Fruit fly (Drosophila melanogaster): Measurements from ENCODE around the gene Trmt61.

Gene Trmt61

dm6 chr3R:26031968-26032610 is 27.2 kb upstream of the Trmt61 start:
- TF ChIP-seq ovo (GFP tag; optimal IDR thresholded peaks at IDR 0.05) (no peak), bab1 (GFP tag; optimal IDR thresholded peaks at IDR 0.05) (no peak), cic (GFP tag; optimal IDR thresholded peaks at IDR 0.05) (no peak), toe (GFP tag; optimal IDR thresholded peaks at IDR 0.05) (no peak), Clk (GFP tag; optimal IDR thresholded peaks at IDR 0.05) (no peak), Crg-1 (GFP tag; optimal IDR thresholded peaks at IDR 0.05) (no peak), Mnt (GFP tag; optimal IDR thresholded peaks at IDR 0.05) (no peak)

- TF ChIP-seq cnc (optimal IDR thresholded peaks at IDR 0.05): no peak
- no peak for TF ChIP-seq cic (GFP tag; optimal IDR thresholded peaks at IDR 0.05)
- no peak for TF ChIP-seq Crg-1 (GFP tag; optimal IDR thresholded peaks at IDR 0.05)
- no peak for TF ChIP-seq CG1620 (GFP tag; optimal IDR thresholded peaks at IDR 0.05)
- TF ChIP-seq Hr96 (GFP tag; optimal IDR thresholded peaks at IDR 0.05): no peak
- no peak for TF ChIP-seq Mnt (GFP tag; optimal IDR thresholded peaks at IDR 0.05)
- no peak for TF ChIP-seq toe (GFP tag; optimal IDR thresholded peaks at IDR 0.05)
- TF ChIP-seq CG7101 (tag; optimal IDR thresholded peaks at IDR 0.05): no peak
- TF ChIP-seq CG12768 (GFP tag; optimal IDR thresholded peaks at IDR 0.05): no peak
- no peak for TF ChIP-seq bab1 (GFP tag; optimal IDR thresholded peaks at IDR 0.05)
- no peak for TF ChIP-seq CG5204 (GFP tag; optimal IDR thresholded peaks at IDR 0.05)
- no peak for TF ChIP-seq CG33017 (tag; optimal IDR thresholded peaks at IDR 0.05)
Measured at dm6 chr3R:26032611-26033001, 26.7 kb upstream of the Trmt61 start.

DNA sequence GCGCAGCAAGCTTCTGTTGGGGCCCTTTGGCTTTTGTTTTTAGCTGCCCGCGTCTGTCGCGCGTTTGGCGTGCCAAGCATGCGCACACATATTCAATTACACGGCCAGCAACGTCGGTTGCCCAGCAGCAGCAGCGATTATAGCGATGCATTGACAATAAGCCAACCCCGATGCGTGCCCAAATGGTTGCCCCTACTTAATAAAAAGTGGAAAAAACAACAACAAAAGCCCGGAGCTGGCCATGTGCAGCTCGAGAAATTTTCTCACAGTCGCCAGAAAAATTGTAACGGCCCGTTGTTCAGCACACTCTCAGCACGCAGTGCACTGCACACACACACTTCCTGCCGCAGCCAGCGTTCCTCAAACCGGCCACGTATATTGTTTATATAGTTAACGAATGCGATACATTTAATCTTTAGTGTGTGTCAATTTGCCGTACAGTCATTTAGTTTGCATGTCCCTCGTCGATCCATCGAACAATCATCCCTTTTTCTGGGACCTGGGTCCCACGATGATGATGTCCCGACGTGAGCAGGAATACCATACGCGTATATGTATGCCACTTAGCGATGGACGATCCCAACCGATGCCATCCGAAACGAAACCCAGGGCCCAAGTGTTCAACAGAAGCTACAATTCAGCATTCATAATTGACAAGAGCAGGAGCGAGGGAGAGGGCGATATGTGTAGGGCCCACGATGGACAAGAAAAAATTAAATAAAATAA is 24.5 kb upstream of the Trmt61 start:
- TF ChIP-seq CG5204 (GFP tag; optimal IDR thresholded peaks at IDR 0.05) (no peak), CG7101 (tag; optimal IDR thresholded peaks at IDR 0.05) (no peak), pad (GFP tag; optimal IDR thresholded peaks at IDR 0.05) (no peak), tj (GFP tag; optimal IDR thresholded peaks at IDR 0.05) (peak; percentile 42)

- TF ChIP-seq CG5204 (GFP tag; optimal IDR thresholded peaks at IDR 0.05) (no peak), CG33017 (tag; optimal IDR thresholded peaks at IDR 0.05) (no peak), pad (GFP tag; optimal IDR thresholded peaks at IDR 0.05) (no peak), CG1620 (GFP tag; optimal IDR thresholded peaks at IDR 0.05) (no peak), CG12768 (GFP tag; optimal IDR thresholded peaks at IDR 0.05) (no peak), cnc (optimal IDR thresholded peaks at IDR 0.05) (no peak), Mnt (GFP tag; optimal IDR thresholded peaks at IDR 0.05) (no peak), Crg-1 (GFP tag; optimal IDR thresholded peaks at IDR 0.05) (no peak), Clk (GFP tag; optimal IDR thresholded peaks at IDR 0.05) (no peak), ovo (GFP tag; optimal IDR thresholded peaks at IDR 0.05) (no peak), bab1 (GFP tag; optimal IDR thresholded peaks at IDR 0.05) (no peak), CG14711 (tag; optimal IDR thresholded peaks at IDR 0.05) (no peak), toe (GFP tag; optimal IDR thresholded peaks at IDR 0.05) (no peak), tj (GFP tag; optimal IDR thresholded peaks at IDR 0.05) (no peak), CG11617 (GFP tag; optimal IDR thresholded peaks at IDR 0.05) (no peak), CG7101 (tag; optimal IDR thresholded peaks at IDR 0.05) (no peak), kay (GFP tag; ENCODE audit: borderline replicate concordance) (no peak)
Measured at dm6 chr3R:26035369-26035656, 24.0 kb upstream of the Trmt61 start.

dm6 chr3R:26036153-26037144 is 22.8 kb upstream of the Trmt61 start:
- TF ChIP-seq CG12768 (GFP tag; optimal IDR thresholded peaks at IDR 0.05) (no peak), CG7101 (tag; optimal IDR thresholded peaks at IDR 0.05) (peak; percentile 34), ovo (GFP tag; optimal IDR thresholded peaks at IDR 0.05) (no peak), kay (GFP tag; ENCODE audit: borderline replicate concordance) (no peak), CG11617 (GFP tag; optimal IDR thresholded peaks at IDR 0.05) (no peak), Hr96 (GFP tag; optimal IDR thresholded peaks at IDR 0.05) (no peak), cic (GFP tag; optimal IDR thresholded peaks at IDR 0.05) (no peak), bab1 (GFP tag; optimal IDR thresholded peaks at IDR 0.05) (no peak)

- TF ChIP-seq CG33017 (tag; optimal IDR thresholded peaks at IDR 0.05) (no peak), CG7045 (GFP tag; optimal IDR thresholded peaks at IDR 0.05) (no peak), CG1620 (GFP tag; optimal IDR thresholded peaks at IDR 0.05) (no peak), Clk (GFP tag; optimal IDR thresholded peaks at IDR 0.05) (no peak), CG5204 (GFP tag; optimal IDR thresholded peaks at IDR 0.05) (no peak), tj (GFP tag; optimal IDR thresholded peaks at IDR 0.05) (no peak), pad (GFP tag; optimal IDR thresholded peaks at IDR 0.05) (no peak), CG11617 (GFP tag; optimal IDR thresholded peaks at IDR 0.05) (no peak), Hr96 (GFP tag; optimal IDR thresholded peaks at IDR 0.05) (no peak), CG14711 (tag; optimal IDR thresholded peaks at IDR 0.05) (no peak), Crg-1 (GFP tag; optimal IDR thresholded peaks at IDR 0.05) (no peak), CG7101 (tag; optimal IDR thresholded peaks at IDR 0.05) (no peak), toe (GFP tag; optimal IDR thresholded peaks at IDR 0.05) (no peak), ovo (GFP tag; optimal IDR thresholded peaks at IDR 0.05) (no peak), bab1 (GFP tag; optimal IDR thresholded peaks at IDR 0.05) (no peak), cic (GFP tag; optimal IDR thresholded peaks at IDR 0.05) (no peak), CG12768 (GFP tag; optimal IDR thresholded peaks at IDR 0.05) (no peak)
Measured at dm6 chr3R:26037899-26038298, 21.4 kb upstream of the Trmt61 start.

All from whole organism, adult.